Worm (Caenorhabditis elegans) whole organism, late embryonic: ENCODE data around the gene dod-23.

Experiments used
- C38D4.7 ChIP-seq: fragments of 200-800 bp; sonication (Bioruptor generic); optimal IDR thresholded peaks from 2 replicates; lab custom pipeline; 2018; ENCODE audit warnings: mild to moderate bottlenecking, missing genetic modification characterization, moderate library complexity, missing compliant biosample characterization
- F13H6.1 ChIP-seq: sonication (generic microtip); optimal IDR thresholded peaks from 2 replicates; lab custom pipeline; 2016; ENCODE audit warnings: missing genetic modification characterization, missing compliant biosample characterization
- K09A11.1 ChIP-seq: sonication (generic microtip); optimal IDR thresholded peaks from 2 replicates; lab custom pipeline; 2017; ENCODE audit warnings: antibody characterized with exemption, mild to moderate bottlenecking, missing genetic modification characterization, missing compliant biosample characterization; ENCODE audit not compliant: insufficient read depth
- ceh-14 ChIP-seq: sonication (generic microtip); optimal IDR thresholded peaks from 2 replicates; lab custom pipeline; 2016; ENCODE audit warnings: missing genotype, missing genetic modification characterization, missing compliant biosample characterization
- ceh-18 ChIP-seq: sonication (generic microtip); optimal IDR thresholded peaks from 2 replicates; lab custom pipeline; 2016; ENCODE audit warnings: missing genetic modification characterization, missing compliant biosample characterization
- ceh-19 ChIP-seq: fragments of 200-800 bp; sonication (Bioruptor generic); optimal IDR thresholded peaks from 2 replicates; lab custom pipeline; 2018; ENCODE audit warnings: mild to moderate bottlenecking, missing genetic modification characterization, missing compliant biosample characterization
- ceh-24 ChIP-seq: sonication (generic microtip); optimal IDR thresholded peaks from 2 replicates; lab custom pipeline; 2016; ENCODE audit warnings: mild to moderate bottlenecking, missing genetic modification characterization, missing compliant biosample characterization
- ceh-30 ChIP-seq: fragments of 150-350 bp; optimal IDR thresholded peaks from 2 replicates; lab custom pipeline; 2014; ENCODE audit warnings: missing biosample characterization, missing genetic modification characterization
- ceh-45 ChIP-seq: fragments of 200-800 bp; sonication (Bioruptor generic); IDR thresholded peaks from 2 replicates; pipeline ENCODE4 v1.3.6; 2022; ENCODE audit warnings: missing genetic modification reagents, missing genetic modification characterization, missing compliant biosample characterization
- ceh-48 ChIP-seq: sonication (generic microtip); optimal IDR thresholded peaks from 2 replicates; lab custom pipeline; 2016; ENCODE audit warnings: missing genetic modification characterization, inconsistent platforms, missing compliant biosample characterization
- ceh-6 ChIP-seq: fragments of 200-800 bp; sonication (Bioruptor generic); optimal IDR thresholded peaks from 2 replicates; lab custom pipeline; 2018; ENCODE audit warnings: mild to moderate bottlenecking, missing genetic modification characterization, missing compliant biosample characterization
- ceh-9 ChIP-seq: sonication (generic microtip); optimal IDR thresholded peaks from 2 replicates; lab custom pipeline; 2016; ENCODE audit warnings: mild to moderate bottlenecking, missing genetic modification characterization, inconsistent platforms, missing compliant biosample characterization
- che-1 ChIP-seq: sonication (generic microtip); optimal IDR thresholded peaks from 2 replicates; lab custom pipeline; 2016; ENCODE audit warnings: mild to moderate bottlenecking, missing genetic modification characterization, missing compliant biosample characterization
- dmd-4 ChIP-seq: sonication (generic microtip); optimal IDR thresholded peaks from 2 replicates; lab custom pipeline; 2016; ENCODE audit warnings: borderline replicate concordance, missing genetic modification characterization, missing compliant biosample characterization
- elt-2 ChIP-seq: sonication (generic microtip); optimal IDR thresholded peaks from 2 replicates; lab custom pipeline; 2016; ENCODE audit warnings: missing genetic modification reagents, missing genetic modification characterization, missing compliant biosample characterization
- elt-4 ChIP-seq: sonication (generic microtip); optimal IDR thresholded peaks from 2 replicates; lab custom pipeline; 2016; ENCODE audit warnings: missing genetic modification characterization, missing compliant biosample characterization
- eyg-1 ChIP-seq: sonication (generic microtip); optimal IDR thresholded peaks from 2 replicates; lab custom pipeline; 2016; ENCODE audit warnings: missing genotype, missing genetic modification characterization, missing compliant biosample characterization
- fax-1 ChIP-seq: sonication (generic microtip); optimal IDR thresholded peaks from 2 replicates; lab custom pipeline; 2016; ENCODE audit warnings: missing genotype, missing genetic modification characterization, missing compliant biosample characterization
- fkh-10 ChIP-seq: fragments of 150-350 bp; optimal IDR thresholded peaks from 2 replicates; lab custom pipeline; 2014; ENCODE audit warnings: missing biosample characterization, missing genetic modification reagents, missing genetic modification characterization
- fkh-6 ChIP-seq: sonication (generic microtip); optimal IDR thresholded peaks from 2 replicates; lab custom pipeline; 2016; ENCODE audit warnings: missing genetic modification characterization, missing compliant biosample characterization
- gmeb-2 ChIP-seq: sonication (generic microtip); optimal IDR thresholded peaks from 2 replicates; lab custom pipeline; 2016; ENCODE audit warnings: missing genetic modification characterization, inconsistent platforms, missing compliant biosample characterization
- hlh-30 ChIP-seq: sonication (generic microtip); optimal IDR thresholded peaks from 2 replicates; lab custom pipeline; 2017; ENCODE audit warnings: antibody characterized with exemption, missing genetic modification characterization, missing compliant biosample characterization; ENCODE audit not compliant: insufficient read depth
- hlh-6 ChIP-seq: sonication (generic microtip); optimal IDR thresholded peaks from 2 replicates; lab custom pipeline; 2016; ENCODE audit warnings: missing genotype, missing genetic modification characterization, missing compliant biosample characterization
- hlh-8 ChIP-seq: sonication (generic microtip); optimal IDR thresholded peaks from 2 replicates; lab custom pipeline; 2016; ENCODE audit warnings: missing genotype, missing genetic modification characterization, missing compliant biosample characterization
- lim-6 ChIP-seq: sonication (generic microtip); optimal IDR thresholded peaks from 2 replicates; lab custom pipeline; 2016; ENCODE audit warnings: missing genetic modification characterization, missing compliant biosample characterization
- lin-11 ChIP-seq: fragments of 200-800 bp; sonication (Bioruptor generic); optimal IDR thresholded peaks from 2 replicates; lab custom pipeline; 2018; ENCODE audit warnings: mild to moderate bottlenecking, missing genetic modification characterization, missing compliant biosample characterization
- mec-3 ChIP-seq: sonication (generic microtip); optimal IDR thresholded peaks from 2 replicates; lab custom pipeline; 2016; ENCODE audit warnings: borderline replicate concordance, missing genetic modification characterization, missing compliant biosample characterization
- nfya-1 ChIP-seq: sonication (generic microtip); optimal IDR thresholded peaks from 2 replicates; lab custom pipeline; 2017; ENCODE audit warnings: missing genetic modification characterization, mild to moderate bottlenecking, missing compliant biosample characterization, antibody characterized with exemption, moderate library complexity
- nhr-11 ChIP-seq: fragments of 150-350 bp; optimal IDR thresholded peaks from 2 replicates; lab custom pipeline; 2014; ENCODE audit warnings: missing biosample characterization, missing genetic modification characterization
- nhr-232 ChIP-seq: sonication (generic microtip); optimal IDR thresholded peaks from 2 replicates; lab custom pipeline; 2016; ENCODE audit warnings: missing genetic modification characterization, missing compliant biosample characterization
- pag-3 ChIP-seq: sonication (generic microtip); optimal IDR thresholded peaks from 2 replicates; lab custom pipeline; 2016; ENCODE audit warnings: missing compliant biosample characterization, missing genetic modification characterization, borderline replicate concordance
- pat-9 ChIP-seq: fragments of 200-800 bp; sonication (Bioruptor generic); optimal IDR thresholded peaks from 2 replicates; lab custom pipeline; 2018; ENCODE audit warnings: mild to moderate bottlenecking, missing genetic modification characterization, moderate library complexity, missing compliant biosample characterization
- pha-2 ChIP-seq: sonication (generic microtip); optimal IDR thresholded peaks from 2 replicates; lab custom pipeline; 2017; ENCODE audit warnings: mild to moderate bottlenecking, missing genetic modification characterization, missing compliant biosample characterization
- pqm-1 ChIP-seq: sonication (generic microtip); optimal IDR thresholded peaks from 2 replicates; lab custom pipeline; 2016; ENCODE audit warnings: missing genetic modification characterization, missing compliant biosample characterization
- ref-2 ChIP-seq: sonication (generic microtip); optimal IDR thresholded peaks from 2 replicates; lab custom pipeline; 2016; ENCODE audit warnings: missing genetic modification characterization, missing compliant biosample characterization
- sox-2 ChIP-seq: fragments of 200-800 bp; sonication (Bioruptor generic); IDR thresholded peaks from 2 replicates; pipeline ENCODE4 v1.3.6; 2022; ENCODE audit warnings: missing genetic modification reagents, missing genetic modification characterization, missing compliant biosample characterization
- syd-9 ChIP-seq: sonication (generic microtip); optimal IDR thresholded peaks from 2 replicates; lab custom pipeline; 2016; ENCODE audit warnings: mild to moderate bottlenecking, missing genetic modification characterization, moderate library complexity, missing compliant biosample characterization
- tbx-2 ChIP-seq: sonication (generic microtip); optimal IDR thresholded peaks from 2 replicates; lab custom pipeline; 2016; ENCODE audit warnings: missing genetic modification characterization, missing compliant biosample characterization
- unc-3 ChIP-seq, 2 experiments: fragments of 200-800 bp in 1 of 2; sonication (Bioruptor generic) in 1 of 2; sonication (generic microtip) in 1 of 2; conservative IDR thresholded peaks in 1 of 2; optimal IDR thresholded peaks in 1 of 2; 2 replicates each; pipeline versions ENCODE4 v1.3.6 to Lab custom; 2016 to 2022; ENCODE audit warnings: missing compliant biosample characterization in 2 of 2, missing genetic modification characterization in 2 of 2, missing genetic modification reagents in 1 of 2
- unc-42 ChIP-seq: sonication (generic microtip); optimal IDR thresholded peaks from 2 replicates; lab custom pipeline; 2016; ENCODE audit warnings: missing genotype, missing genetic modification characterization, missing compliant biosample characterization
- unc-86 ChIP-seq: sonication (generic microtip); optimal IDR thresholded peaks from 2 replicates; lab custom pipeline; 2016; ENCODE audit warnings: missing genetic modification characterization, missing compliant biosample characterization
- zip-5 ChIP-seq: sonication (generic microtip); optimal IDR thresholded peaks from 2 replicates; lab custom pipeline; 2016; ENCODE audit warnings: missing genetic modification characterization, missing compliant biosample characterization

dod-23 gene

DNA sequence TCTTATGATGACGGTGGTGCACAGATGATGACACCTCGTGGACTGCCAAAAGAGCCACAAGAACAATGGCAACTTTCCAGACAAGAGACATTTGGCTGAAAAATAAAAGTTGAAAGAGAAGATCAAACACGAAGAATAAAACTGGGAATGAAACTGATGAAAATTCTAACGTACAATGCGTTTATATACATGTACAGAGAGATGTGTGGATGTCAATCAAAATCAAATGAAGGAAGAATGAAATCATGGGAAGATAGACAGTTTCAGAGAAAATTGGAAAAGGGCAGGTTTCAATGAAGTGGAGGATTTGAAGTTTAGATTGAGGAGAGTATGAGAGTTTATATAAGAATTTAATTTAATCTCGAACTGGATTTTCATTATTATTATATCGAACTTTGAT, at the start of gene dod-23:
Gene dod-23, minus strand, starts transcription at position 101 of the 400 bp plus-strand sequence.
- no peak for TF ChIP-seq pat-9 (tag; lab: Kevin White, UChicago)
- no peak for TF ChIP-seq nhr-232 (tag; lab: Kevin White, UChicago)
- TF ChIP-seq fax-1 (tag; lab: Kevin White, UChicago), result no peak
- no peak for TF ChIP-seq ceh-9 (tag; lab: Kevin White, UChicago)
- no peak for TF ChIP-seq pha-2 (tag; lab: Kevin White, UChicago)
- TF ChIP-seq nhr-11 (tag; lab: Kevin White, UChicago), result no peak
- TF ChIP-seq elt-4 (tag; lab: Kevin White, UChicago), result no peak
- TF ChIP-seq sox-2 (GFP tag; lab: Robert Waterston, UW), result no peak
- TF ChIP-seq lim-6 (tag; lab: Kevin White, UChicago), result no peak
- TF ChIP-seq ceh-30 (tag; lab: Kevin White, UChicago), result no peak
- TF ChIP-seq hlh-30 (tag; lab: Kevin White, UChicago), result no peak
- no peak for TF ChIP-seq ceh-45 (GFP tag; lab: Robert Waterston, UW)
- no peak for TF ChIP-seq ceh-14
- TF ChIP-seq, all 69 proteins: peak for 0

ce11 chrII:8446731-8447130, 47.8 kb upstream of the dod-23 start, which contains the start of gene cut-3:
TSS of gene cut-3 (minus strand) at chrII:8446831.
- TF ChIP-seq hlh-8 (tag; lab: Kevin White, UChicago), result no peak
- TF ChIP-seq hlh-6 (tag; lab: Kevin White, UChicago), result no peak
- no peak for TF ChIP-seq ceh-9 (tag; lab: Kevin White, UChicago)
- TF ChIP-seq tbx-2 (tag; lab: Kevin White, UChicago), result no peak
- TF ChIP-seq F13H6.1 (tag; lab: Kevin White, UChicago), result no peak
- TF ChIP-seq ceh-30 (tag; lab: Kevin White, UChicago), result no peak
- TF ChIP-seq ref-2 (tag; lab: Kevin White, UChicago), result no peak
- TF ChIP-seq ceh-48, result no peak
- no peak for TF ChIP-seq pag-3 (tag; lab: Kevin White, UChicago)
- no peak for TF ChIP-seq sox-2 (GFP tag; lab: Robert Waterston, UW)
- TF ChIP-seq K09A11.1, result no peak
- no peak for TF ChIP-seq dmd-4 (tag; lab: Kevin White, UChicago)
- TF ChIP-seq mec-3 (tag; lab: Kevin White, UChicago), result no peak
- no peak for TF ChIP-seq elt-2 (tag; lab: Kevin White, UChicago)
- no peak for TF ChIP-seq ceh-24 (tag; lab: Kevin White, UChicago)

- TF ChIP-seq ceh-14 (no peak), pat-9 (tag; lab: Kevin White, UChicago) (no peak), gmeb-2 (no peak), ceh-18 (tag; lab: Kevin White, UChicago) (no peak), zip-5 (tag; lab: Kevin White, UChicago) (no peak), ceh-6 (GFP tag; lab: Kevin White, UChicago) (no peak), fax-1 (tag; lab: Kevin White, UChicago) (no peak), eyg-1 (tag; lab: Kevin White, UChicago) (no peak), K09A11.1 (no peak), unc-3 (GFP tag; conservative IDR thresholded peaks at IDR 0.05; lab: Robert Waterston, UW) (no peak), unc-3 (tag; optimal IDR thresholded peaks at IDR 0.05; lab: Kevin White, UChicago) (no peak), elt-2 (tag; lab: Kevin White, UChicago) (no peak), mec-3 (tag; lab: Kevin White, UChicago) (no peak)
Observed at ce11 chrII:8444007-8444406, 45.0 kb upstream of the dod-23 start, which contains the start of gene evl-20. TSS of gene evl-20 (plus strand) at chrII:8444307.

DNA sequence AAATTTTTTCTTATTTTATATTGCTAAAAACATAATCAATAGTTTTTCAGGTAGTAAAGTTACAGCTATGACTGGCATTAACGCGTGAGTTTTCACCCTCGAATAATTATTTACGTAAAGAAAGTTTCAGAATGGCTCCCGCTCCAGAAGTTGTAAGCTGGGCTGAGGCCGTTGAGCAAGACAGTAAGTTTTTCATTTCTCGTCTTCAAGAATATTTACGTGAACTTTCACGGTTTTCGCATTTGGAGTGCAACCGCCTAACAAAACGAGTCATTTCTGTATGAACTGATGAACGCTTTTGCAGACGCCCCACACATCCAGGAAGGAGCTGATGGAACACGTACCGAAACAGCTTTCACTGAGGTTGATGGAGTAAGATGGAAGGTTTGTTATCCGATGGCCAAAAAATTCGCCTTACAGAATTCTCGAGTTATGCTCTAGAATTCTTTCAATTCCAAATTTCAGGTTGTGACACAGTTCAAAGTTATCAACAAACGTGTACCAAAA, 43.8 kb upstream of the dod-23 start, which contains the start of gene eif-3.G:
Gene eif-3.G, plus strand, starts transcription at position 51 of the 507 bp plus-strand sequence.
- TF ChIP-seq ceh-48 (no peak), lin-11 (tag; lab: Kevin White, UChicago) (no peak), ceh-14 (no peak), hlh-30 (tag; lab: Kevin White, UChicago) (no peak), tbx-2 (tag; lab: Kevin White, UChicago) (no peak), nhr-232 (tag; lab: Kevin White, UChicago) (no peak), fkh-6 (tag; lab: Kevin White, UChicago) (no peak), unc-42 (tag; lab: Kevin White, UChicago) (no peak), ceh-24 (tag; lab: Kevin White, UChicago) (no peak), eyg-1 (tag; lab: Kevin White, UChicago) (no peak), fkh-10 (no peak), pat-9 (tag; lab: Kevin White, UChicago) (no peak), nfya-1 (tag; lab: Kevin White, UChicago) (no peak), pqm-1 (tag; lab: Kevin White, UChicago) (no peak), syd-9 (tag; lab: Kevin White, UChicago) (no peak), unc-86 (tag; lab: Kevin White, UChicago) (no peak), ceh-19 (no peak), zip-5 (tag; lab: Kevin White, UChicago) (no peak), C38D4.7 (GFP tag; lab: Kevin White, UChicago) (no peak), che-1 (tag; lab: Kevin White, UChicago) (no peak)
- TF ChIP-seq, all 69 proteins: peak for 0
